Worm (Caenorhabditis elegans) whole organism, mixed stage, embryonic: ENCODE data around the gene ver-3.

Source experiments
- bed-3 ChIP-seq: fragments of 200-800 bp; sonication (Bioruptor generic); optimal IDR thresholded peaks from 3 replicates; lab custom pipeline; 2018; ENCODE audit warnings: mild to moderate bottlenecking, missing genetic modification characterization, moderate library complexity, missing compliant biosample characterization
- ceh-43 ChIP-seq: fragments of 200-800 bp; sonication (Bioruptor generic); optimal IDR thresholded peaks from 2 replicates; lab custom pipeline; 2018; ENCODE audit warnings: mild to moderate bottlenecking, missing genetic modification characterization, moderate library complexity, missing compliant biosample characterization
- lsy-2 ChIP-seq: fragments of 150-350 bp; optimal IDR thresholded peaks from 2 replicates; lab custom pipeline; 2014; ENCODE audit warnings: missing biosample characterization, missing genetic modification characterization
- mep-1 ChIP-seq: fragments of 150-350 bp; optimal IDR thresholded peaks from 2 replicates; lab custom pipeline; 2017; ENCODE audit warnings: missing biosample characterization, missing genetic modification reagents, missing genetic modification characterization, inconsistent platforms
- nhr-237 ChIP-seq: fragments of 150-350 bp; optimal IDR thresholded peaks from 2 replicates; lab custom pipeline; 2014; ENCODE audit warnings: missing biosample characterization, missing genetic modification characterization
- pha-4 ChIP-seq: fragments of 150-350 bp; optimal IDR thresholded peaks from 2 replicates; lab custom pipeline; 2018; ENCODE audit warnings: missing biosample characterization, missing genetic modification reagents, missing genetic modification characterization
- snpc-4 ChIP-seq: fragments of 150-350 bp; optimal IDR thresholded peaks from 2 replicates; lab custom pipeline; 2014; ENCODE audit warnings: missing biosample characterization, missing genetic modification characterization
- unc-39 ChIP-seq: fragments of 150-350 bp; optimal IDR thresholded peaks from 2 replicates; lab custom pipeline; 2014; ENCODE audit warnings: missing biosample characterization, missing genetic modification characterization
- ztf-11 ChIP-seq: fragments of 150-350 bp; optimal IDR thresholded peaks from 2 replicates; lab custom pipeline; 2014; ENCODE audit warnings: missing biosample characterization, missing genetic modification characterization

ce11 chrX:11036114-11037087 lies 44.1 kb downstream of the ver-3 start:
- TF ChIP-seq bed-3 = no peak
- TF ChIP-seq snpc-4 (tag; lab: Kevin White, UChicago) = no peak
- TF ChIP-seq unc-39 = no peak
- no peak for TF ChIP-seq ztf-11 (tag; lab: Kevin White, UChicago)
- TF ChIP-seq ceh-43 (GFP tag; lab: Kevin White, UChicago) = no peak
- no peak for TF ChIP-seq lsy-2 (tag; lab: Kevin White, UChicago)
- no peak for TF ChIP-seq pha-4
- TF ChIP-seq nhr-237 (tag; lab: Kevin White, UChicago) = no peak
- TF ChIP-seq mep-1 = no peak
